Fruit fly (Drosophila melanogaster) whole organism, pupa: ENCODE data around the gene CG11790.

Experiments used
- CG13204 ChIP-seq: fragments of 200-800 bp; sonication (Bioruptor generic); optimal IDR thresholded peaks from 2 replicates; lab custom pipeline; 2018; ENCODE audit warnings: missing biosample characterization, mild to moderate bottlenecking, missing genetic modification characterization, moderate library complexity
- CG14655 ChIP-seq: fragments of 200-800 bp; sonication (Bioruptor generic); optimal IDR thresholded peaks from 3 replicates; lab custom pipeline; 2017; ENCODE audit warnings: mild to moderate bottlenecking, missing biosample characterization, missing genetic modification reagents, missing genetic modification characterization
- CG17806 ChIP-seq: fragments of 200-800 bp; sonication (Bioruptor generic); optimal IDR thresholded peaks from 2 replicates; lab custom pipeline; 2018; ENCODE audit warnings: missing biosample characterization, mild to moderate bottlenecking, missing genetic modification characterization, moderate library complexity
- CG32121 ChIP-seq: fragments of 200-800 bp; sonication (Bioruptor generic); IDR thresholded peaks from 2 replicates; pipeline ENCODE4 v1.3.6; 2022; ENCODE audit warnings: missing biosample characterization, missing genetic modification characterization
- Ets98B ChIP-seq: fragments of 200-800 bp; sonication (Bioruptor generic); IDR thresholded peaks from 2 replicates; pipeline ENCODE4 v1.3.6; 2022; ENCODE audit warnings: missing biosample characterization, missing genetic modification characterization
- Pif1B ChIP-seq: fragments of 200-800 bp; sonication (Bioruptor generic); optimal IDR thresholded peaks from 3 replicates; lab custom pipeline; 2016; ENCODE audit warnings: missing biosample characterization, missing genetic modification characterization
- Snoo ChIP-seq: fragments of 200-800 bp; sonication (Bioruptor generic); optimal IDR thresholded peaks from 3 replicates; lab custom pipeline; 2017; ENCODE audit warnings: missing biosample characterization, mild to moderate bottlenecking, missing genetic modification characterization, inconsistent platforms
- rn ChIP-seq: fragments of 200-800 bp; sonication (Bioruptor generic); IDR thresholded peaks from 2 replicates; pipeline ENCODE4 v1.3.6; 2022; ENCODE audit warnings: missing biosample characterization, missing genetic modification characterization

DNA sequence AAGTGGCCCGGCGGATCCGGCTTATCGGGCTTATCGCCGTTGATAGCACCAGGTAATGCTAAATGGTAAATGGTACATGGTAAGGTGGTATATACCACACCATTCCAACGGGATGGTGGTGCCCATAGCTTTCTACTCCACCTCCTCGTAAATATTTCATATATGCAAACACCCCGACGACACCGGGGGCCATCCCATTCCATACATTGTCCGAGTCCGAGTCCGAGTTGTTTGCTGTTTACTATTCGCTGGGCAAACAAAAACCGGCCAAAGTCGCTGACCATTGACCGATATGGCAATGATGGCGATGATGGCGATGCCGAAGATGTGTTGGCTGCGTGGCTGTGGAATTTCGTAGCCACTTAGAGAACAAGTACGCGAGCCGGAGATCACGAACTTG is 43.4 kb upstream of the CG11790 start:
- TF ChIP-seq Snoo (no peak), CG13204 (GFP tag; lab: Kevin White, UChicago) (no peak), Ets98B (GFP tag; lab: Robert Waterston, UW) (no peak), CG17806 (tag; lab: Kevin White, UChicago) (no peak), Pif1B (GFP tag; lab: Kevin White, UChicago) (no peak), CG32121 (GFP tag; lab: Robert Waterston, UW) (no peak), CG14655 (GFP tag; lab: Kevin White, UChicago) (no peak), rn (no peak)
